Worm (Caenorhabditis elegans) whole organism, L2 larva: ENCODE data around the gene K03B4.6.

Source experiments
- C34F6.9 ChIP-seq: fragments of 150-350 bp; optimal IDR thresholded peaks from 2 replicates; lab custom pipeline; 2014; ENCODE audit warnings: missing biosample characterization, missing genetic modification characterization
- R02D3.7 ChIP-seq: fragments of 150-350 bp; optimal IDR thresholded peaks from 2 replicates; lab custom pipeline; 2014; ENCODE audit warnings: missing biosample characterization, missing genetic modification characterization
- Y55F3AM.14 ChIP-seq: fragments of 200-800 bp; sonication (Bioruptor generic); optimal IDR thresholded peaks from 2 replicates; lab custom pipeline; 2018; ENCODE audit warnings: mild to moderate bottlenecking, missing genetic modification characterization, missing compliant biosample characterization
- blmp-1 ChIP-seq: sonication (generic microtip); optimal IDR thresholded peaks from 2 replicates; lab custom pipeline; 2017; ENCODE audit warnings: missing genetic modification characterization, mild to moderate bottlenecking, missing compliant biosample characterization, antibody characterized with exemption, moderate library complexity; ENCODE audit not compliant: insufficient read depth
- ceh-82 ChIP-seq: fragments of 150-350 bp; optimal IDR thresholded peaks from 2 replicates; lab custom pipeline; 2014; ENCODE audit warnings: missing biosample characterization, missing genetic modification characterization
- crh-2 ChIP-seq: sonication (generic microtip); optimal IDR thresholded peaks from 2 replicates; lab custom pipeline; 2017; ENCODE audit warnings: missing biosample characterization, missing genetic modification characterization
- lin-13 ChIP-seq: fragments of 150-350 bp; optimal IDR thresholded peaks from 2 replicates; lab custom pipeline; 2014; ENCODE audit warnings: missing biosample characterization, missing genetic modification reagents, missing genetic modification characterization
- mdl-1 ChIP-seq, 2 experiments: fragments of 150-350 bp in 1 of 2; sonication (generic microtip) in 1 of 2; optimal IDR thresholded peaks; 2 replicates each; lab custom pipeline; 2017; ENCODE audit warnings: missing biosample characterization in 2 of 2, missing genetic modification characterization in 2 of 2
- nhr-237 ChIP-seq: fragments of 150-350 bp; optimal IDR thresholded peaks from 2 replicates; lab custom pipeline; 2014; ENCODE audit warnings: missing biosample characterization, missing genetic modification characterization
- nhr-6 ChIP-seq: fragments of 150-350 bp; optimal IDR thresholded peaks from 2 replicates; lab custom pipeline; 2014; ENCODE audit warnings: missing biosample characterization, missing genetic modification characterization
- nhr-77 ChIP-seq: fragments of 150-350 bp; optimal IDR thresholded peaks from 2 replicates; lab custom pipeline; 2014; ENCODE audit warnings: missing biosample characterization, missing genetic modification characterization
- sma-3 ChIP-seq: sonication (generic microtip); optimal IDR thresholded peaks from 2 replicates; lab custom pipeline; 2016; ENCODE audit warnings: missing genetic modification reagents, missing genetic modification characterization, missing compliant biosample characterization
- unc-55 ChIP-seq: fragments of 150-350 bp; sonication (generic microtip); optimal IDR thresholded peaks from 3 replicates; lab custom pipeline; 2014; ENCODE audit warnings: missing biosample characterization, missing genetic modification reagents, missing genetic modification characterization
- ztf-4 ChIP-seq: fragments of 150-350 bp; optimal IDR thresholded peaks from 2 replicates; lab custom pipeline; 2014; ENCODE audit warnings: missing biosample characterization, missing genetic modification characterization

DNA sequence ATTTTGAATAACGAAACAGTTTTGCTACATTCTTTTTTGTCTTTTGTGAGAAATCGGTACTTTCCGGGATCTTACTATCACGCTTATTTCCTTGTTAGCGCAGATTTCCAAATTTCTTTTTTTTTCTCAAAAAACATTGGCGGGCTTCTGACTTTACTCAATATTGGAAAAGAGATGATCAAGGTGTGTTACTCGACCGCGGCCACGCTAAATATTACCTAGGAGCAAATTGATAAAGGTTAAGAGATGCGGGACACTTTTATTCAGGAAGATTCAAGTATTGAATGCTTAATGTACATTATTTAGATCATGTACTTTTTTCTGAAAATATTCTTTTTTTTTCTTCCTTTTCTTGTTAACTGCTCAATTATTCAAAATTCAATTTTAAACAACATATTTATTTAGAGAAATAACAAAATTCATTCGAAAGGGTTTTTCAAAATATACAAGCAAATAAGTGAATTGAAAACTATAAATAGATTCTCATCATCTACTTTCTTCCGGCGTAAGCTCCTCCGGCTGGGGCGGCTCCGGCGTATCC is 28.6 kb downstream of the K03B4.6 start:
- TF ChIP-seq mdl-1 (tag; optimal IDR thresholded peaks at IDR 0.05; lab: Kevin White, UChicago) (no peak), Y55F3AM.14 (GFP tag; lab: Kevin White, UChicago) (peak; percentile 47), R02D3.7 (tag; lab: Kevin White, UChicago) (no peak), nhr-77 (tag; lab: Kevin White, UChicago) (no peak), nhr-6 (no peak), nhr-237 (no peak), blmp-1 (tag; lab: Kevin White, UChicago) (no peak), ceh-82 (tag; lab: Kevin White, UChicago) (no peak), ztf-4 (tag; lab: Kevin White, UChicago) (no peak), unc-55 (GFP tag; lab: Kevin White, UChicago) (no peak), crh-2 (tag; lab: Kevin White, UChicago) (no peak), sma-3 (GFP tag; lab: Kevin White, UChicago) (no peak), lin-13 (GFP tag; lab: Kevin White, UChicago) (no peak), C34F6.9 (no peak)
